Worm (Caenorhabditis elegans): Measurements from ENCODE around the gene F35C11.2.

DNA sequence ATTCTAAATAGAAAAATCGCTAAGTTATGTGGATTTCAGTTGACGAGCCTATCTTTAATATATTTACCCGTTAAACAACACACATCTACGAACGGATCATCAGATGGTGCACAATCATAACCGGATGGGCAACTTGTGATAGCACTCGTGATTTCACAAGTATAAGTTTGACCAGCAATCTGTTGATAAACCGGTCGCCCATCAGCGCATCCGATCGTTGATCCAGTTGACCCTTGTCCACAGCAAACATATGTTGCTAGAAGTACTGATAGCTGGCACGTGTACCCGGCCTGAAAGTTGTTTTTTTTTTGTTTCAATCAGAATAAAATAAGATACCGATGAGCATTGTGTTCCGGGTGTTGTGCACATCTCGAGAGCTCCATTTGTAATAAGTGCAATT is 19.0 kb upstream of the F35C11.2 start:
- TF ChIP-seq nhr-237 (tag; optimal IDR thresholded peaks at IDR 0.05): no peak
- TF ChIP-seq snpc-4 (tag; optimal IDR thresholded peaks at IDR 0.05): no peak
- no peak for TF ChIP-seq unc-39 (tag; optimal IDR thresholded peaks at IDR 0.05)
- TF ChIP-seq ztf-11 (tag; optimal IDR thresholded peaks at IDR 0.05): no peak
- TF ChIP-seq hlh-1 (tag; optimal IDR thresholded peaks at IDR 0.05): no peak
- no peak for TF ChIP-seq lin-13 (tag; optimal IDR thresholded peaks at IDR 0.05)
- TF ChIP-seq lin-32 (GFP tag; optimal IDR thresholded peaks at IDR 0.05): no peak
- TF ChIP-seq elt-1 (tag; optimal IDR thresholded peaks at IDR 0.05; ENCODE audit: borderline replicate concordance, insufficient read depth): no peak
- TF ChIP-seq pha-4 (tag; optimal IDR thresholded peaks at IDR 0.05): no peak
- no peak for TF ChIP-seq mep-1 (tag; optimal IDR thresholded peaks at IDR 0.05)
- no peak for TF ChIP-seq nhr-76 (tag; optimal IDR thresholded peaks at IDR 0.05)
- no peak for TF ChIP-seq drap-1 (GFP tag; optimal IDR thresholded peaks at IDR 0.05)
- TF ChIP-seq nhr-2 (tag; optimal IDR thresholded peaks at IDR 0.05): no peak

Data from whole organism, mixed stage, embryonic.